Worm (Caenorhabditis elegans) whole organism, L3 larva: ENCODE results near the gene kup-1.

Experiments used
- ama-1 ChIP-seq: fragments of 150-350 bp; optimal IDR thresholded peaks from 2 replicates; lab custom pipeline; 2018
- egl-27 ChIP-seq: sonication (generic microtip); optimal IDR thresholded peaks from 4 replicates; lab custom pipeline; 2017; ENCODE audit warnings: missing biosample characterization, missing genetic modification reagents, missing genetic modification characterization
- nhr-25 ChIP-seq: sonication (generic microtip); optimal IDR thresholded peaks from 2 replicates; lab custom pipeline; 2017; ENCODE audit warnings: missing biosample characterization, missing genetic modification characterization

- TF ChIP-seq nhr-25 (no peak), ama-1 (lab: Kevin White, UChicago) (no peak), egl-27 (tag; lab: Kevin White, UChicago) (no peak)
Measured at ce11 chrV:12085867-12086634, 45.4 kb upstream of the kup-1 start.
